Worm (Caenorhabditis elegans) whole organism, L1 larva: Measurements from ENCODE around the gene Y32G9A.2.
A peak's percentile ranks its signal among the peaks of the same experiment; 100 is the strongest.

Experiments used
- C04F5.9 ChIP-seq: sonication (generic microtip); optimal IDR thresholded peaks from 2 replicates; lab custom pipeline; 2016; ENCODE audit warnings: missing genetic modification characterization, missing compliant biosample characterization
- C34B4.2 ChIP-seq: sonication (generic microtip); optimal IDR thresholded peaks from 2 replicates; lab custom pipeline; 2017; ENCODE audit warnings: mild to moderate bottlenecking, missing genetic modification characterization, missing compliant biosample characterization
- F16B12.6 ChIP-seq: fragments of 150-350 bp; optimal IDR thresholded peaks from 2 replicates; lab custom pipeline; 2014; ENCODE audit warnings: missing biosample characterization, missing genetic modification characterization
- alr-1 ChIP-seq: fragments of 200-800 bp; sonication (Bioruptor generic); optimal IDR thresholded peaks from 2 replicates; lab custom pipeline; 2018; ENCODE audit warnings: borderline replicate concordance, mild to moderate bottlenecking, missing genetic modification characterization, missing compliant biosample characterization
- ceh-63 ChIP-seq: fragments of 200-800 bp; sonication (Bioruptor generic); optimal IDR thresholded peaks from 2 replicates; lab custom pipeline; 2018; ENCODE audit warnings: mild to moderate bottlenecking, missing genetic modification characterization, missing compliant biosample characterization
- ceh-8 ChIP-seq: fragments of 200-800 bp; sonication (Bioruptor generic); optimal IDR thresholded peaks from 2 replicates; lab custom pipeline; 2018; ENCODE audit warnings: mild to moderate bottlenecking, missing genetic modification characterization, moderate library complexity, missing compliant biosample characterization
- ceh-82 ChIP-seq, 3 experiments: fragments of 150-350 bp in 1 of 3; sonication (generic microtip) in 2 of 3; optimal IDR thresholded peaks; 2 replicates each; lab custom pipeline; 2014 to 2017; ENCODE audit warnings: missing biosample characterization in 3 of 3, missing genetic modification characterization in 3 of 3
- ceh-88 ChIP-seq: fragments of 200-800 bp; sonication (Bioruptor generic); IDR thresholded peaks from 2 replicates; pipeline ENCODE4 v1.3.6; 2022; ENCODE audit warnings: missing genetic modification characterization, missing compliant biosample characterization
- efl-1 ChIP-seq, 4 experiments: fragments of 150-350 bp; optimal IDR thresholded peaks in 3 of 4; peaks in 1 of 4; 1 replicate in 1 of 4; 2 replicates in 3 of 4; lab custom pipeline; 2014; ENCODE audit warnings: missing biosample characterization in 2 of 4, missing genetic modification characterization in 2 of 4, missing genetic modification reagents in 2 of 4
- egl-13 ChIP-seq: sonication (generic microtip); optimal IDR thresholded peaks from 2 replicates; lab custom pipeline; 2016; ENCODE audit warnings: missing genotype, missing genetic modification reagents, missing genetic modification characterization, missing compliant biosample characterization
- egl-27 ChIP-seq, 2 experiments: fragments of 150-350 bp in 1 of 2; sonication (generic microtip); optimal IDR thresholded peaks; 3 replicates each; lab custom pipeline; 2017 to 2018; ENCODE audit warnings: missing biosample characterization in 2 of 2, missing genetic modification characterization in 2 of 2, missing genetic modification reagents in 2 of 2
- ets-5 ChIP-seq: fragments of 200-800 bp; sonication (Bioruptor generic); IDR thresholded peaks from 2 replicates; pipeline ENCODE4 v1.3.6; 2022; ENCODE audit warnings: missing genetic modification characterization, missing compliant biosample characterization
- fkh-10 ChIP-seq: sonication (generic microtip); optimal IDR thresholded peaks from 2 replicates; lab custom pipeline; 2017; ENCODE audit warnings: missing biosample characterization, missing genetic modification reagents, missing genetic modification characterization
- fkh-8 ChIP-seq: sonication (generic microtip); optimal IDR thresholded peaks from 2 replicates; lab custom pipeline; 2016; ENCODE audit warnings: mild to moderate bottlenecking, missing genetic modification characterization, missing compliant biosample characterization
- irx-1 ChIP-seq: sonication (generic microtip); optimal IDR thresholded peaks from 2 replicates; lab custom pipeline; 2016; ENCODE audit warnings: missing genetic modification characterization, missing compliant biosample characterization
- isw-1 ChIP-seq: fragments of 200-800 bp; sonication (Bioruptor generic); IDR thresholded peaks from 2 replicates; pipeline ENCODE4 v1.3.6; 2022; ENCODE audit warnings: missing genetic modification characterization, missing compliant biosample characterization
- lin-14 ChIP-seq: fragments of 200-800 bp; sonication (Bioruptor generic); optimal IDR thresholded peaks from 2 replicates; lab custom pipeline; 2018; ENCODE audit warnings: mild to moderate bottlenecking, missing genetic modification characterization, moderate library complexity, missing compliant biosample characterization
- lin-15B ChIP-seq: fragments of 150-350 bp; sonication (generic microtip); optimal IDR thresholded peaks from 3 replicates; lab custom pipeline; 2014; ENCODE audit warnings: missing biosample characterization, missing genetic modification characterization
- lin-35 ChIP-seq, 2 experiments: fragments of 150-350 bp; optimal IDR thresholded peaks; 2 replicates each; lab custom pipeline; 2014; ENCODE audit warnings: missing biosample characterization in 2 of 2, missing genetic modification characterization in 2 of 2, missing genetic modification reagents in 2 of 2
- lir-3 ChIP-seq: sonication (generic microtip); optimal IDR thresholded peaks from 2 replicates; lab custom pipeline; 2016; ENCODE audit warnings: mild to moderate bottlenecking, missing genetic modification characterization, moderate library complexity, missing compliant biosample characterization; ENCODE audit not compliant: poor library complexity
- lsy-2 ChIP-seq, 2 experiments: fragments of 150-350 bp; optimal IDR thresholded peaks; 2 replicates each; lab custom pipeline; 2014; ENCODE audit warnings: missing biosample characterization in 2 of 2, missing genetic modification characterization in 2 of 2
- mdl-1 ChIP-seq, 2 experiments: fragments of 150-350 bp; optimal IDR thresholded peaks; 2 replicates each; lab custom pipeline; 2014 to 2017; ENCODE audit warnings: missing biosample characterization in 2 of 2, missing genetic modification characterization in 2 of 2, inconsistent platforms in 1 of 2
- nhr-19 ChIP-seq: fragments of 200-800 bp; sonication (Bioruptor generic); conservative IDR thresholded peaks from 2 replicates; pipeline ENCODE4 v1.3.6; 2022; ENCODE audit warnings: missing genetic modification characterization, missing compliant biosample characterization
- nhr-28 ChIP-seq: fragments of 150-350 bp; optimal IDR thresholded peaks from 2 replicates; lab custom pipeline; 2014; ENCODE audit warnings: missing biosample characterization, missing genetic modification characterization
- nhr-47 ChIP-seq: sonication (generic microtip); optimal IDR thresholded peaks from 2 replicates; lab custom pipeline; 2016; ENCODE audit warnings: mild to moderate bottlenecking, missing genetic modification characterization, moderate library complexity, missing compliant biosample characterization
- nhr-71 ChIP-seq: sonication (generic microtip); optimal IDR thresholded peaks from 2 replicates; lab custom pipeline; 2016; ENCODE audit warnings: mild to moderate bottlenecking, missing genetic modification characterization, moderate library complexity, missing compliant biosample characterization
- nhr-77 ChIP-seq: fragments of 150-350 bp; optimal IDR thresholded peaks from 2 replicates; lab custom pipeline; 2014; ENCODE audit warnings: missing biosample characterization, missing genetic modification characterization
- nhr-84 ChIP-seq: sonication (generic microtip); optimal IDR thresholded peaks from 2 replicates; lab custom pipeline; 2017; ENCODE audit warnings: missing biosample characterization, missing genetic modification characterization
- nhr-90 ChIP-seq: sonication (generic microtip); optimal IDR thresholded peaks from 2 replicates; lab custom pipeline; 2016; ENCODE audit warnings: mild to moderate bottlenecking, missing genetic modification characterization, missing compliant biosample characterization; ENCODE audit not compliant: poor library complexity
- pax-3 ChIP-seq: fragments of 200-800 bp; sonication (Bioruptor generic); optimal IDR thresholded peaks from 2 replicates; lab custom pipeline; 2018; ENCODE audit warnings: mild to moderate bottlenecking, missing genetic modification characterization, moderate library complexity, missing compliant biosample characterization
- rnt-1 ChIP-seq: sonication (generic microtip); optimal IDR thresholded peaks from 2 replicates; lab custom pipeline; 2016; ENCODE audit warnings: mild to moderate bottlenecking, missing genetic modification characterization, moderate library complexity, missing compliant biosample characterization
- skn-1 ChIP-seq: fragments of 150-350 bp; optimal IDR thresholded peaks from 2 replicates; lab custom pipeline; 2014; ENCODE audit warnings: missing biosample characterization, missing genetic modification characterization
- snu-23 ChIP-seq: sonication (generic microtip); optimal IDR thresholded peaks from 2 replicates; lab custom pipeline; 2016; ENCODE audit warnings: missing genetic modification characterization, missing compliant biosample characterization
- swsn-7 ChIP-seq: sonication (generic microtip); optimal IDR thresholded peaks from 2 replicates; lab custom pipeline; 2016; ENCODE audit warnings: missing genetic modification characterization, missing compliant biosample characterization
- tbx-2 ChIP-seq: sonication (generic microtip); optimal IDR thresholded peaks from 2 replicates; lab custom pipeline; 2016; ENCODE audit warnings: missing genetic modification characterization, missing compliant biosample characterization
- unc-86 ChIP-seq: sonication (generic microtip); optimal IDR thresholded peaks from 2 replicates; lab custom pipeline; 2016; ENCODE audit warnings: missing genetic modification characterization, missing compliant biosample characterization
- xbp-1 ChIP-seq: sonication (generic microtip); optimal IDR thresholded peaks from 2 replicates; lab custom pipeline; 2016; ENCODE audit warnings: missing genetic modification characterization, missing compliant biosample characterization
- zip-4 ChIP-seq: fragments of 200-800 bp; sonication (Bioruptor generic); optimal IDR thresholded peaks from 2 replicates; lab custom pipeline; 2018; ENCODE audit warnings: mild to moderate bottlenecking, missing genetic modification characterization, moderate library complexity, missing compliant biosample characterization
- ztf-11 ChIP-seq, 2 experiments: sonication (generic microtip); optimal IDR thresholded peaks; 2 replicates each; lab custom pipeline; 2016 to 2017; ENCODE audit warnings: missing genetic modification characterization in 2 of 2, missing biosample characterization in 1 of 2, missing compliant biosample characterization in 1 of 2

Y32G9A.2 gene

DNA sequence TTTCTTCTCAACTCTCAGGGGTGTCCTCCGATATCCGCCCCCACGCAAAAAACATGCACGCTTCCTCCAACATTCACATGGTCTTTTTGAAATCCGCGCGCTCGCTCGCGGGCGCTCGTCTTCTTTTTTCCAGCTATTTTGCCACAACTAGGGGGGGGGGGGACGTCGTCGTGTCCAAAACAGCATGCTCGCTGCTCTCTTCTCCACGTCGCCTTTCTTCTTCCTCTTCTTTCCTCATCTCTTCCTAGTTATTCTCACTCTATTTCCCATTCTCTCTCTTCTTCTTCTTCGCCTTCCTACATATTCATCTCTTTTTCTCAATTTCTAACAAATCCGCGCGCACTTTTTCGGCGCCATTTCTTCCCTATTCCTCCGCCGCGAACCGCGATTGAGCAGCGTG, 25.2 kb downstream of the Y32G9A.2 start:
- TF ChIP-seq nhr-84 (tag; lab: Kevin White, UChicago) (no peak), nhr-47 (tag; lab: Kevin White, UChicago) (peak; percentile 52), irx-1 (tag; lab: Kevin White, UChicago) (peak; percentile 25), pax-3 (peak; percentile 46), ztf-11 (tag; optimal IDR thresholded peaks at IDR 0.05; lab: Kevin White, UChicago) (no peak), ceh-82 (tag; optimal IDR thresholded peaks at IDR 0.05; lab: Kevin White, UChicago) (peak in 1 of 3 experiments; percentile 47), swsn-7 (tag; lab: Kevin White, UChicago) (peak; percentile 57), tbx-2 (tag; lab: Kevin White, UChicago) (peak; percentile 27), xbp-1 (tag; lab: Kevin White, UChicago) (peak; percentile 36), lsy-2 (tag; optimal IDR thresholded peaks at IDR 0.05; lab: Kevin White, UChicago) (peak in 1 of 2 experiments; percentile 9), egl-13 (peak; percentile 75), nhr-19 (GFP tag; lab: Robert Waterston, UW) (no peak), lin-35 (GFP tag; optimal IDR thresholded peaks at IDR 0.05; lab: Kevin White, UChicago) (peak in 1 of 2 experiments; percentile 24), lir-3 (tag; lab: Kevin White, UChicago) (no peak), isw-1 (GFP tag; lab: Robert Waterston, UW) (peak; percentile 8; the same call in 1 of the 2 replicates), ceh-63 (no peak), skn-1 (tag; lab: Kevin White, UChicago) (no peak), lin-14 (GFP tag; lab: Kevin White, UChicago) (peak; percentile 98), nhr-90 (tag; lab: Kevin White, UChicago) (no peak), nhr-28 (no peak), ets-5 (no peak), snu-23 (GFP tag; lab: Kevin White, UChicago) (peak; percentile 27), fkh-10 (GFP tag; lab: Kevin White, UChicago) (peak; percentile 57), nhr-71 (peak; percentile 58), ceh-8 (GFP tag; lab: Kevin White, UChicago) (peak; percentile 35), efl-1 (optimal IDR thresholded peaks at IDR 0.05; lab: Kevin White, UChicago) (peak in 1 of 2 experiments; percentile 20), efl-1 (GFP tag; optimal IDR thresholded peaks at IDR 0.05 in 1 of 2; lab: Kevin White, UChicago) (no peak), alr-1 (tag; lab: Kevin White, UChicago) (no peak), mdl-1 (tag; optimal IDR thresholded peaks at IDR 0.05; lab: Kevin White, UChicago) (peak in 1 of 2 experiments; percentile 1), unc-86 (tag; lab: Kevin White, UChicago) (peak; percentile 56), fkh-8 (tag; lab: Kevin White, UChicago) (peak; percentile 91)

DNA sequence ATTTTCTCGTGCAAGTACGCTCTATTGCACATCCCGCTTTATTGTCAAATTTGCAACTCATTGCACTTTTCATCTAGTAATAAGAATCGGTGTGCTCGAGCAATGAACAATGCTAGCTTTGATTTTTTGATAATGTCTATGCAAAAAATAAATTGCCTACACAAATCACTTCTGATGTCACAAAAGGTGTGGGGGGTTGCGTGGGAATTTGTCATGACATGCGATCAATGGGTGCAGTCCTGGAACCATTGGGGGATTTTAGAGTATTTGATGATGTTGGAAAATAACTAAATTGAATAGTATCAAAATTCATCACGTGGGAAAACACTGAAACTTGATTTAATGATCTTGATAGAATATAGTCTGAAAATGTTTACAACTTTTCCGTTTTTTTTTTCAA, 27.6 kb downstream of the Y32G9A.2 start:
- TF ChIP-seq pax-3 (no peak), lin-15B (tag; lab: Kevin White, UChicago) (no peak), nhr-77 (tag; lab: Kevin White, UChicago) (no peak), F16B12.6 (no peak), ceh-88 (GFP tag; lab: Robert Waterston, UW) (no peak), C34B4.2 (tag; lab: Kevin White, UChicago) (no peak), efl-1 (optimal IDR thresholded peaks at IDR 0.05; lab: Kevin White, UChicago) (no peak), efl-1 (GFP tag; optimal IDR thresholded peaks at IDR 0.05 in 1 of 2; lab: Kevin White, UChicago) (peak in 1 of 2 experiments; percentile 88), ztf-11 (tag; optimal IDR thresholded peaks at IDR 0.05; lab: Kevin White, UChicago) (no peak), lin-14 (GFP tag; lab: Kevin White, UChicago) (peak; percentile 26), skn-1 (tag; lab: Kevin White, UChicago) (no peak), zip-4 (GFP tag; lab: Kevin White, UChicago) (no peak), rnt-1 (tag; lab: Kevin White, UChicago) (no peak), egl-27 (tag; optimal IDR thresholded peaks at IDR 0.05; lab: Kevin White, UChicago) (no peak), C04F5.9 (tag; lab: Kevin White, UChicago) (no peak), ceh-8 (GFP tag; lab: Kevin White, UChicago) (peak; percentile 76), nhr-47 (tag; lab: Kevin White, UChicago) (peak; percentile 23), nhr-71 (peak; percentile 10), fkh-8 (tag; lab: Kevin White, UChicago) (peak; percentile 53)
